Worm (Caenorhabditis elegans) whole organism, young adult: ENCODE results near the gene dhs-28.

ENCODE experiments used
- B0035.1 ChIP-seq: sonication (generic microtip); optimal IDR thresholded peaks from 2 replicates; lab custom pipeline; 2016; ENCODE audit warnings: missing genetic modification characterization, mild to moderate bottlenecking, missing compliant biosample characterization, missing genotype, missing genetic modification reagents
- F37B4.10 ChIP-seq: fragments of 200-800 bp; sonication (Bioruptor generic); IDR thresholded peaks from 2 replicates; pipeline ENCODE4 v1.3.6; 2022; ENCODE audit warnings: missing genetic modification characterization, missing compliant biosample characterization
- F57A8.1 ChIP-seq: fragments of 200-800 bp; sonication (Bioruptor generic); optimal IDR thresholded peaks from 2 replicates; lab custom pipeline; 2018; ENCODE audit warnings: mild to moderate bottlenecking, missing genetic modification characterization, moderate library complexity, missing compliant biosample characterization
- K11D2.4 ChIP-seq: fragments of 200-800 bp; sonication (Bioruptor generic); IDR thresholded peaks from 2 replicates; pipeline ENCODE4 v1.3.6; 2022; ENCODE audit warnings: missing genetic modification reagents, missing genetic modification characterization, missing compliant biosample characterization
- K12H6.12 ChIP-seq: fragments of 200-800 bp; sonication (Bioruptor generic); optimal IDR thresholded peaks from 2 replicates; lab custom pipeline; 2018; ENCODE audit warnings: mild to moderate bottlenecking, missing genetic modification characterization, missing compliant biosample characterization
- attf-5 ChIP-seq: fragments of 200-800 bp; sonication (Bioruptor generic); optimal IDR thresholded peaks from 2 replicates; lab custom pipeline; 2018; ENCODE audit warnings: mild to moderate bottlenecking, missing genetic modification characterization, missing compliant biosample characterization
- bed-1 ChIP-seq: fragments of 200-800 bp; sonication (Bioruptor generic); IDR thresholded peaks from 2 replicates; pipeline ENCODE4 v1.3.6; 2022; ENCODE audit warnings: missing genetic modification reagents, missing genetic modification characterization, missing compliant biosample characterization
- cebp-1 ChIP-seq, 2 experiments: fragments of 200-800 bp in 1 of 2; sonication (Bioruptor generic) in 1 of 2; sonication (generic microtip) in 1 of 2; IDR thresholded peaks in 1 of 2; optimal IDR thresholded peaks in 1 of 2; 2 replicates each; pipeline versions ENCODE4 v1.3.6 to Lab custom; 2017 to 2022; ENCODE audit warnings: missing compliant biosample characterization in 2 of 2, missing genetic modification characterization in 2 of 2, mild to moderate bottlenecking in 1 of 2, missing genetic modification reagents in 1 of 2, moderate library complexity in 1 of 2
- ceh-40 ChIP-seq: fragments of 200-800 bp; sonication (Bioruptor generic); IDR thresholded peaks from 2 replicates; pipeline ENCODE4 v1.3.6; 2022; ENCODE audit warnings: missing genetic modification characterization, missing compliant biosample characterization
- ceh-58 ChIP-seq: fragments of 200-800 bp; sonication (Bioruptor generic); IDR thresholded peaks from 2 replicates; pipeline ENCODE4 v1.3.6; 2022; ENCODE audit warnings: missing genetic modification characterization, missing compliant biosample characterization
- dox-1 ChIP-seq: fragments of 200-800 bp; sonication (Bioruptor generic); IDR thresholded peaks from 2 replicates; pipeline ENCODE4 v1.3.6; 2022; ENCODE audit warnings: missing genetic modification reagents, missing genetic modification characterization, missing compliant biosample characterization
- dpff-1 ChIP-seq: sonication (generic microtip); optimal IDR thresholded peaks from 2 replicates; lab custom pipeline; 2017; ENCODE audit warnings: mild to moderate bottlenecking, missing genetic modification characterization, missing compliant biosample characterization
- efl-1 ChIP-seq: fragments of 150-350 bp; optimal IDR thresholded peaks from 2 replicates; lab custom pipeline; 2014; ENCODE audit warnings: missing biosample characterization, missing genetic modification reagents, missing genetic modification characterization
- egl-18 ChIP-seq: fragments of 200-800 bp; sonication (Bioruptor generic); IDR thresholded peaks from 2 replicates; pipeline ENCODE4 v1.3.6; 2022; ENCODE audit warnings: missing genetic modification reagents, missing genetic modification characterization, missing compliant biosample characterization
- ekl-4 ChIP-seq: fragments of 200-800 bp; sonication (Bioruptor generic); IDR thresholded peaks from 2 replicates; pipeline ENCODE4 v1.3.6; 2022; ENCODE audit warnings: missing genetic modification reagents, missing genetic modification characterization, missing compliant biosample characterization
- fkh-3 ChIP-seq: sonication (generic microtip); optimal IDR thresholded peaks from 2 replicates; lab custom pipeline; 2016; ENCODE audit warnings: mild to moderate bottlenecking, missing genetic modification characterization, missing compliant biosample characterization
- him-1 ChIP-seq: sonication (generic microtip); optimal IDR thresholded peaks from 2 replicates; lab custom pipeline; 2016; ENCODE audit warnings: missing genotype, missing genetic modification reagents, missing genetic modification characterization, missing compliant biosample characterization
- hmg-1.2 ChIP-seq: fragments of 200-800 bp; sonication (Bioruptor generic); IDR thresholded peaks from 2 replicates; pipeline ENCODE4 v1.3.6; 2022; ENCODE audit warnings: missing genetic modification reagents, missing genetic modification characterization, missing compliant biosample characterization
- hrde-1 ChIP-seq: sonication (generic microtip); optimal IDR thresholded peaks from 2 replicates; lab custom pipeline; 2016; ENCODE audit warnings: missing genetic modification characterization, mild to moderate bottlenecking, missing compliant biosample characterization, moderate library complexity, missing genotype, missing genetic modification reagents, borderline replicate concordance
- let-526 ChIP-seq: fragments of 200-800 bp; sonication (Bioruptor generic); IDR thresholded peaks from 2 replicates; pipeline ENCODE4 v1.3.6; 2022; ENCODE audit warnings: missing genetic modification reagents, missing genetic modification characterization, missing compliant biosample characterization
- lsl-1 ChIP-seq: fragments of 200-800 bp; sonication (Bioruptor generic); optimal IDR thresholded peaks from 2 replicates; lab custom pipeline; 2018; ENCODE audit warnings: mild to moderate bottlenecking, missing genetic modification characterization, moderate library complexity, missing compliant biosample characterization
- nfyb-1 ChIP-seq: fragments of 200-800 bp; sonication (Bioruptor generic); IDR thresholded peaks from 2 replicates; pipeline ENCODE4 v1.3.6; 2022; ENCODE audit warnings: missing genetic modification reagents, missing genetic modification characterization, missing compliant biosample characterization
- nhr-120 ChIP-seq: fragments of 200-800 bp; sonication (Bioruptor generic); IDR thresholded peaks from 2 replicates; pipeline ENCODE4 v1.3.6; 2022; ENCODE audit warnings: missing genetic modification characterization, missing compliant biosample characterization
- nhr-27 ChIP-seq: fragments of 200-800 bp; sonication (Bioruptor generic); optimal IDR thresholded peaks from 2 replicates; lab custom pipeline; 2018; ENCODE audit warnings: mild to moderate bottlenecking, missing genetic modification characterization, moderate library complexity, missing compliant biosample characterization
- nhr-80 ChIP-seq: sonication (generic microtip); optimal IDR thresholded peaks from 2 replicates; lab custom pipeline; 2016; ENCODE audit warnings: missing genetic modification characterization, missing compliant biosample characterization
- nhr-90 ChIP-seq: sonication (generic microtip); optimal IDR thresholded peaks from 2 replicates; lab custom pipeline; 2016; ENCODE audit warnings: missing genotype, mild to moderate bottlenecking, missing genetic modification characterization, missing compliant biosample characterization
- repo-1 ChIP-seq: sonication (generic microtip); optimal IDR thresholded peaks from 2 replicates; lab custom pipeline; 2017; ENCODE audit warnings: mild to moderate bottlenecking, missing genetic modification characterization, missing compliant biosample characterization
- snpc-1.3 ChIP-seq: sonication (generic microtip); optimal IDR thresholded peaks from 2 replicates; lab custom pipeline; 2017; ENCODE audit warnings: missing genetic modification characterization, mild to moderate bottlenecking, missing compliant biosample characterization, antibody characterized with exemption, moderate library complexity, missing genotype, missing genetic modification reagents; ENCODE audit not compliant: insufficient read depth
- sptf-2 ChIP-seq: fragments of 200-800 bp; sonication (Bioruptor generic); optimal IDR thresholded peaks from 2 replicates; lab custom pipeline; 2018; ENCODE audit warnings: mild to moderate bottlenecking, missing genetic modification characterization, missing compliant biosample characterization
- xnd-1 ChIP-seq: sonication (generic microtip); optimal IDR thresholded peaks from 2 replicates; lab custom pipeline; 2016; ENCODE audit warnings: missing genotype, missing genetic modification reagents, missing genetic modification characterization, missing compliant biosample characterization
- zim-3 ChIP-seq: sonication (generic microtip); optimal IDR thresholded peaks from 2 replicates; lab custom pipeline; 2017; ENCODE audit warnings: mild to moderate bottlenecking, missing genetic modification characterization, moderate library complexity, missing compliant biosample characterization
- ztf-25 ChIP-seq: fragments of 200-800 bp; sonication (Bioruptor generic); IDR thresholded peaks from 2 replicates; pipeline ENCODE4 v1.3.6; 2022; ENCODE audit warnings: missing genetic modification reagents, missing genetic modification characterization, missing compliant biosample characterization

dhs-28 gene

DNA sequence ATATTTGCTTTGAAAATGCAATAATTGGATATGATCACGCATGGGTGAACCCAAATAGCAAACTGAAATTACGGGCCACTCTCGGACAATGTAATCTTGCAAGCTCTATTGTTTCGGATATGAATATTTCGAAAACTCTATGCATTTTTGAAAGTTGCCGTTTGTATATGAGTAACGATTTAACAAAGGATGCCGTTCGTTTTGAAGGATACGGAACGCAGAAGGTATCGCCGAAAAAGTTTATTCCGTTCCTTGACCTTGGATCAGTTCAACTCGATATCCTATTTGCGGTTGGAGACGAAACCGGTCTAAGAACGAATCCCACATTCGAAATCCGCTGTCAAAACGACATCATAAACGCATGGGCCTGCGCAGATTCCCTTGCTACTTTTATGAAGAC is 5.2 kb upstream of the dhs-28 start (continued):
- TF ChIP-seq hrde-1 (no peak), B0035.1 (tag; lab: Kevin White, UChicago) (no peak), ekl-4 (GFP tag; lab: Robert Waterston, UW) (no peak), nfyb-1 (GFP tag; lab: Robert Waterston, UW) (no peak), efl-1 (GFP tag; lab: Kevin White, UChicago) (no peak)
- TF ChIP-seq, all 124 proteins: peak for 0

DNA sequence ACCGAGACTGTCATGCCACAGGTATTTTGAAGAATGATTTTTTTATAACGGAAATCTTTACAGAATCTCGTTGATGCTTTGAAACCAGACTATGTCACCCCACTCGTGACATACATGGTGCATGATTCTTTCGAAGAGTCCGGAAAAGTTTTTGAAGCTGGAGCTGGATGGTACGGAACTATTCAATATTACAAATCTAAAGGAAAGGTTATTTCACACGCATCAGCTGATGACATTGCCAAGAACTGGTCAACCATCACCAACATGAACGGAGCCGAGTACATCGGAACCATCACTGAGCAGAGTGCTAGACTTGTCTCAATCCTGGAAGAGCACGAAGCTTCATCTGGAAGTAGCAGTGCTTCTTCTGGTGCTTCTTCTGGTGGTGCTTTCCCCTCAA is 897 bp downstream of the dhs-28 start:
- TF ChIP-seq him-1 (no peak), cebp-1 (GFP tag; IDR thresholded peaks at IDR 0.05; lab: Robert Waterston, UW) (no peak), cebp-1 (tag; optimal IDR thresholded peaks at IDR 0.05; lab: Kevin White, UChicago) (no peak), xnd-1 (tag; lab: Kevin White, UChicago) (no peak), attf-5 (GFP tag; lab: Kevin White, UChicago) (no peak), F37B4.10 (GFP tag; lab: Robert Waterston, UW) (no peak), sptf-2 (GFP tag; lab: Kevin White, UChicago) (no peak), nhr-120 (no peak), fkh-3 (tag; lab: Kevin White, UChicago) (no peak), B0035.1 (tag; lab: Kevin White, UChicago) (no peak), dpff-1 (tag; lab: Kevin White, UChicago) (no peak), ceh-40 (GFP tag; lab: Robert Waterston, UW) (no peak), egl-18 (GFP tag; lab: Robert Waterston, UW) (no peak), nhr-27 (tag; lab: Kevin White, UChicago) (no peak), K11D2.4 (GFP tag; lab: Robert Waterston, UW) (no peak)

DNA sequence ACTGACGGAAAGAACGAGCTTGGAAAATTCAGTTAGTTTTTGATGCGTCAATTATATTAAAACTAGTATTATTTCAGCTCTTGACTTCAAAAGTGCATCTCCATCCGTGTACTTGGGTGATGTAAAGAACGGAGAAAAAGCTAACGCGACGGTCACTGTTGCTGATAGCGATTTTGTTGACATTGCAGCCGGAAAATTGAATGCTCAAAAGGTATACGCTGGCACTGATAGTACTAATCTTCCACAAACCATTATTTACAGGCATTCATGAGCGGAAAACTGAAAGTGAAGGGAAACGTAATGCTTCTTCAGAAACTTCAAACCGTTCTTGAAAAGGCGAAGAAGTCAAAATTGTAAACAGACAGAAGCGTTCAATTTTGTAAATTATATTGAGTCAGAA is 1.4 kb downstream of the dhs-28 start:
- TF ChIP-seq K12H6.12 (no peak), nhr-80 (tag; lab: Kevin White, UChicago) (peak; percentile 52), lsl-1 (GFP tag; lab: Kevin White, UChicago) (no peak), ceh-40 (GFP tag; lab: Robert Waterston, UW) (no peak)

DNA sequence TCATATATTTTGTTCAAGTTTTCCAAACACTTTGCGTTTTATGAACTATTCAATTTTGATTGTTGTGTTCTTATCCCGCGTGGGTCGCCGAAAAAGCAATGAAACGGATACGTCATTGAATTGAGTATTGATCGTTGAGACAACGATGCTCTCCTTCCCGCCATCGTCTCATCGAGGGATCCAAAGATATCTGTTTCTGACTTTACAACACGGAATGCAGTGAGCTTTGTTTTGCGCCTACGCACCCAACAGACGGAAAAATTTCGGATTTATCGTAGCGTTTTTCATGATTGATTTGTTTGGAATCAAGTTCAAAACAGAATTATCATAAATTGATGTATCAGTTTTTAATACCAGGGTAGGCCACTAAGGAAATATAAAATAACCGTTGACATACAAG is 4.3 kb downstream of the dhs-28 start:
- TF ChIP-seq snpc-1.3 (tag; lab: Kevin White, UChicago) = no peak
- no peak for TF ChIP-seq zim-3 (tag; lab: Kevin White, UChicago)
- no peak for TF ChIP-seq hrde-1
- no peak for TF ChIP-seq hmg-1.2 (GFP tag; lab: Robert Waterston, UW)
- no peak for TF ChIP-seq ztf-25 (GFP tag; lab: Robert Waterston, UW)
- no peak for TF ChIP-seq let-526 (GFP tag; lab: Robert Waterston, UW)
- TF ChIP-seq egl-18 (GFP tag; lab: Robert Waterston, UW) = no peak
- no peak for TF ChIP-seq repo-1 (tag; lab: Kevin White, UChicago)
- no peak for TF ChIP-seq K11D2.4 (GFP tag; lab: Robert Waterston, UW)
- no peak for TF ChIP-seq nhr-90 (tag; lab: Kevin White, UChicago)
- TF ChIP-seq bed-1 = no peak
- TF ChIP-seq dox-1 (GFP tag; lab: Robert Waterston, UW) = no peak
- TF ChIP-seq ceh-58 = no peak
- no peak for TF ChIP-seq F57A8.1 (GFP tag; lab: Kevin White, UChicago)
